Worm (Caenorhabditis elegans) whole organism, early embryonic: Measurements from ENCODE around the gene lgx-1.

Experiments
- B0310.2 ChIP-seq: sonication (generic microtip); optimal IDR thresholded peaks from 2 replicates; lab custom pipeline; 2016; ENCODE audit warnings: mild to moderate bottlenecking, missing genetic modification characterization, missing compliant biosample characterization
- F13C5.2 ChIP-seq: sonication (generic microtip); optimal IDR thresholded peaks from 2 replicates; lab custom pipeline; 2017; ENCODE audit warnings: mild to moderate bottlenecking, missing genetic modification characterization, inconsistent platforms, missing compliant biosample characterization
- aly-1 ChIP-seq: sonication (generic microtip); optimal IDR thresholded peaks from 2 replicates; lab custom pipeline; 2016; ENCODE audit warnings: missing genetic modification characterization, missing compliant biosample characterization
- ama-1 ChIP-seq: fragments of 150-350 bp; optimal IDR thresholded peaks from 2 replicates; lab custom pipeline; 2014
- ceh-13 ChIP-seq: fragments of 200-800 bp; sonication (Bioruptor generic); optimal IDR thresholded peaks from 2 replicates; lab custom pipeline; 2018; ENCODE audit warnings: mild to moderate bottlenecking, missing genetic modification characterization, missing compliant biosample characterization
- ceh-36 ChIP-seq: sonication (generic microtip); optimal IDR thresholded peaks from 2 replicates; lab custom pipeline; 2016; ENCODE audit warnings: missing genetic modification characterization, inconsistent platforms, missing compliant biosample characterization
- ets-7 ChIP-seq: sonication (generic microtip); optimal IDR thresholded peaks from 2 replicates; lab custom pipeline; 2016; ENCODE audit warnings: missing genotype, missing genetic modification characterization, missing compliant biosample characterization
- flt-1 ChIP-seq: fragments of 200-800 bp; sonication (Bioruptor generic); IDR thresholded peaks from 2 replicates; pipeline ENCODE4 v1.3.6; 2022; ENCODE audit warnings: missing genetic modification characterization, missing compliant biosample characterization
- hmbx-1 ChIP-seq: sonication (generic microtip); optimal IDR thresholded peaks from 2 replicates; lab custom pipeline; 2016; ENCODE audit warnings: mild to moderate bottlenecking, missing genetic modification characterization, missing compliant biosample characterization
- hmg-4 ChIP-seq: fragments of 200-800 bp; sonication (Bioruptor generic); optimal IDR thresholded peaks from 2 replicates; lab custom pipeline; 2018; ENCODE audit warnings: mild to moderate bottlenecking, missing genetic modification characterization, missing compliant biosample characterization
- hnd-1 ChIP-seq: sonication (generic microtip); optimal IDR thresholded peaks from 2 replicates; lab custom pipeline; 2016; ENCODE audit warnings: missing genetic modification characterization, missing compliant biosample characterization
- pes-1 ChIP-seq: fragments of 200-800 bp; sonication (Bioruptor generic); IDR thresholded peaks from 2 replicates; pipeline ENCODE4 v1.3.6; 2022; ENCODE audit warnings: missing genetic modification reagents, missing genetic modification characterization, missing compliant biosample characterization
- scrt-1 ChIP-seq: fragments of 200-800 bp; sonication (Bioruptor generic); IDR thresholded peaks from 2 replicates; pipeline ENCODE4 v1.3.6; 2022; ENCODE audit warnings: missing genetic modification characterization, missing compliant biosample characterization
- sea-1 ChIP-seq: fragments of 200-800 bp; sonication (Bioruptor generic); conservative IDR thresholded peaks from 2 replicates; pipeline ENCODE4 v1.3.6; 2022; ENCODE audit warnings: missing genetic modification characterization, missing compliant biosample characterization
- tbx-11 ChIP-seq: fragments of 200-800 bp; sonication (Bioruptor generic); IDR thresholded peaks from 2 replicates; pipeline ENCODE4 v1.3.6; 2022; ENCODE audit warnings: missing genetic modification characterization, missing compliant biosample characterization
- tbx-37 ChIP-seq: fragments of 200-800 bp; sonication (Bioruptor generic); conservative IDR thresholded peaks from 2 replicates; pipeline ENCODE4 v1.3.6; 2022; ENCODE audit warnings: missing genetic modification reagents, missing genetic modification characterization, missing compliant biosample characterization
- tra-4 ChIP-seq: sonication (generic microtip); optimal IDR thresholded peaks from 2 replicates; lab custom pipeline; 2017; ENCODE audit warnings: missing genetic modification characterization, missing compliant biosample characterization

lgx-1 gene

ce11 chrX:5507926-5508325 lies 30.4 kb downstream of the lgx-1 start:
- TF ChIP-seq F13C5.2 (tag; lab: Kevin White, UChicago) (no peak), tbx-37 (GFP tag; lab: Robert Waterston, UW) (no peak), pes-1 (GFP tag; lab: Robert Waterston, UW) (no peak), flt-1 (GFP tag; lab: Robert Waterston, UW) (no peak), ama-1 (no peak), hmbx-1 (tag; lab: Kevin White, UChicago) (no peak), ets-7 (tag; lab: Kevin White, UChicago) (no peak), B0310.2 (tag; lab: Kevin White, UChicago) (no peak), scrt-1 (no peak), ceh-13 (GFP tag; lab: Kevin White, UChicago) (no peak), hnd-1 (tag; lab: Kevin White, UChicago) (no peak), sea-1 (no peak), ceh-36 (tag; lab: Kevin White, UChicago) (no peak), tra-4 (tag; lab: Kevin White, UChicago) (no peak), tbx-11 (GFP tag; lab: Robert Waterston, UW) (no peak), hmg-4 (no peak), aly-1 (no peak)

ce11 chrX:5506432-5506977 lies 31.8 kb downstream of the lgx-1 start:
- TF ChIP-seq F13C5.2 (tag; lab: Kevin White, UChicago) (no peak), ets-7 (tag; lab: Kevin White, UChicago) (no peak), tra-4 (tag; lab: Kevin White, UChicago) (no peak)

- no peak for TF ChIP-seq B0310.2 (tag; lab: Kevin White, UChicago)
- TF ChIP-seq sea-1: no peak
- no peak for TF ChIP-seq tbx-11 (GFP tag; lab: Robert Waterston, UW)
- TF ChIP-seq ets-7 (tag; lab: Kevin White, UChicago): no peak
- TF ChIP-seq flt-1 (GFP tag; lab: Robert Waterston, UW): no peak
- no peak for TF ChIP-seq aly-1
- no peak for TF ChIP-seq ceh-36 (tag; lab: Kevin White, UChicago)
These were observed 33.2 kb downstream of the lgx-1 start, which contains the start of gene T23F2.2 for ce11 chrX:5505148-5505547. Gene T23F2.2, minus strand, starts transcription at chrX:5505248.

ce11 chrX:5492820-5493382 lies 45.4 kb downstream of the lgx-1 start, which contains the start of the genes bus-8A and bus-8B:
Gene bus-8A, plus strand, starts transcription at chrX:5492915.
Gene bus-8B, plus strand, starts transcription at chrX:5493332.
- TF ChIP-seq hnd-1 (tag; lab: Kevin White, UChicago): no peak
- no peak for TF ChIP-seq pes-1 (GFP tag; lab: Robert Waterston, UW)
- no peak for TF ChIP-seq tra-4 (tag; lab: Kevin White, UChicago)
- TF ChIP-seq ceh-13 (GFP tag; lab: Kevin White, UChicago): no peak
- TF ChIP-seq sea-1: no peak
- TF ChIP-seq B0310.2 (tag; lab: Kevin White, UChicago): no peak

- no peak for TF ChIP-seq F13C5.2 (tag; lab: Kevin White, UChicago)
- no peak for TF ChIP-seq ets-7 (tag; lab: Kevin White, UChicago)
- TF ChIP-seq scrt-1: no peak
- TF ChIP-seq hmbx-1 (tag; lab: Kevin White, UChicago): no peak
- no peak for TF ChIP-seq tbx-37 (GFP tag; lab: Robert Waterston, UW)
- TF ChIP-seq sea-1: no peak
These were observed 48.8 kb downstream of the lgx-1 start, which contains the start of gene F55D1.1 for ce11 chrX:5489538-5489937. Gene F55D1.1, plus strand, starts transcription at chrX:5489838.

- TF ChIP-seq ceh-13 (GFP tag; lab: Kevin White, UChicago): no peak
- no peak for TF ChIP-seq sea-1
- TF ChIP-seq tbx-37 (GFP tag; lab: Robert Waterston, UW): no peak
- TF ChIP-seq hmbx-1 (tag; lab: Kevin White, UChicago): no peak
- TF ChIP-seq ceh-36 (tag; lab: Kevin White, UChicago): no peak
- no peak for TF ChIP-seq aly-1
- no peak for TF ChIP-seq B0310.2 (tag; lab: Kevin White, UChicago)
- TF ChIP-seq flt-1 (GFP tag; lab: Robert Waterston, UW): no peak
- no peak for TF ChIP-seq hmg-4
- no peak for TF ChIP-seq hnd-1 (tag; lab: Kevin White, UChicago)
- TF ChIP-seq F13C5.2 (tag; lab: Kevin White, UChicago): no peak
- no peak for TF ChIP-seq ama-1
- TF ChIP-seq tbx-11 (GFP tag; lab: Robert Waterston, UW): no peak
- no peak for TF ChIP-seq ets-7 (tag; lab: Kevin White, UChicago)
- TF ChIP-seq scrt-1: no peak
- no peak for TF ChIP-seq pes-1 (GFP tag; lab: Robert Waterston, UW)
- TF ChIP-seq tra-4 (tag; lab: Kevin White, UChicago): no peak
These were observed 49.4 kb downstream of the lgx-1 start for ce11 chrX:5488867-5489266.

ce11 chrX:5485931-5486537 lies 52.3 kb downstream of the lgx-1 start, which contains the start of gene C25F6.1:
Gene C25F6.1, plus strand, starts transcription at chrX:5486487.
- TF ChIP-seq ceh-36 (tag; lab: Kevin White, UChicago): no peak
- TF ChIP-seq sea-1: no peak
- no peak for TF ChIP-seq hmbx-1 (tag; lab: Kevin White, UChicago)
- TF ChIP-seq flt-1 (GFP tag; lab: Robert Waterston, UW): no peak
- TF ChIP-seq ets-7 (tag; lab: Kevin White, UChicago): no peak
- TF ChIP-seq F13C5.2 (tag; lab: Kevin White, UChicago): no peak
- no peak for TF ChIP-seq tbx-37 (GFP tag; lab: Robert Waterston, UW)
- no peak for TF ChIP-seq aly-1
- no peak for TF ChIP-seq tra-4 (tag; lab: Kevin White, UChicago)
- TF ChIP-seq pes-1 (GFP tag; lab: Robert Waterston, UW): no peak
- TF ChIP-seq B0310.2 (tag; lab: Kevin White, UChicago): no peak
- no peak for TF ChIP-seq ama-1
- no peak for TF ChIP-seq hmg-4
